Worm (Caenorhabditis elegans) whole organism, early embryonic: ENCODE results near the gene prx-5.
A peak's percentile ranks its signal among the peaks of the same experiment; 100 is the strongest.

Source experiments
- B0310.2 ChIP-seq: sonication (generic microtip); optimal IDR thresholded peaks from 2 replicates; lab custom pipeline; 2016; ENCODE audit warnings: mild to moderate bottlenecking, missing genetic modification characterization, missing compliant biosample characterization
- F13C5.2 ChIP-seq: sonication (generic microtip); optimal IDR thresholded peaks from 2 replicates; lab custom pipeline; 2017; ENCODE audit warnings: mild to moderate bottlenecking, missing genetic modification characterization, inconsistent platforms, missing compliant biosample characterization
- aly-1 ChIP-seq: sonication (generic microtip); optimal IDR thresholded peaks from 2 replicates; lab custom pipeline; 2016; ENCODE audit warnings: missing genetic modification characterization, missing compliant biosample characterization
- ama-1 ChIP-seq: fragments of 150-350 bp; optimal IDR thresholded peaks from 2 replicates; lab custom pipeline; 2014
- ceh-13 ChIP-seq: fragments of 200-800 bp; sonication (Bioruptor generic); optimal IDR thresholded peaks from 2 replicates; lab custom pipeline; 2018; ENCODE audit warnings: mild to moderate bottlenecking, missing genetic modification characterization, missing compliant biosample characterization
- ceh-36 ChIP-seq: sonication (generic microtip); optimal IDR thresholded peaks from 2 replicates; lab custom pipeline; 2016; ENCODE audit warnings: missing genetic modification characterization, inconsistent platforms, missing compliant biosample characterization
- ets-7 ChIP-seq: sonication (generic microtip); optimal IDR thresholded peaks from 2 replicates; lab custom pipeline; 2016; ENCODE audit warnings: missing genotype, missing genetic modification characterization, missing compliant biosample characterization
- flt-1 ChIP-seq: fragments of 200-800 bp; sonication (Bioruptor generic); IDR thresholded peaks from 2 replicates; pipeline ENCODE4 v1.3.6; 2022; ENCODE audit warnings: missing genetic modification characterization, missing compliant biosample characterization
- hmbx-1 ChIP-seq: sonication (generic microtip); optimal IDR thresholded peaks from 2 replicates; lab custom pipeline; 2016; ENCODE audit warnings: mild to moderate bottlenecking, missing genetic modification characterization, missing compliant biosample characterization
- hmg-4 ChIP-seq: fragments of 200-800 bp; sonication (Bioruptor generic); optimal IDR thresholded peaks from 2 replicates; lab custom pipeline; 2018; ENCODE audit warnings: mild to moderate bottlenecking, missing genetic modification characterization, missing compliant biosample characterization
- hnd-1 ChIP-seq: sonication (generic microtip); optimal IDR thresholded peaks from 2 replicates; lab custom pipeline; 2016; ENCODE audit warnings: missing genetic modification characterization, missing compliant biosample characterization
- pes-1 ChIP-seq: fragments of 200-800 bp; sonication (Bioruptor generic); IDR thresholded peaks from 2 replicates; pipeline ENCODE4 v1.3.6; 2022; ENCODE audit warnings: missing genetic modification reagents, missing genetic modification characterization, missing compliant biosample characterization
- scrt-1 ChIP-seq: fragments of 200-800 bp; sonication (Bioruptor generic); IDR thresholded peaks from 2 replicates; pipeline ENCODE4 v1.3.6; 2022; ENCODE audit warnings: missing genetic modification characterization, missing compliant biosample characterization
- sea-1 ChIP-seq: fragments of 200-800 bp; sonication (Bioruptor generic); conservative IDR thresholded peaks from 2 replicates; pipeline ENCODE4 v1.3.6; 2022; ENCODE audit warnings: missing genetic modification characterization, missing compliant biosample characterization
- tbx-11 ChIP-seq: fragments of 200-800 bp; sonication (Bioruptor generic); IDR thresholded peaks from 2 replicates; pipeline ENCODE4 v1.3.6; 2022; ENCODE audit warnings: missing genetic modification characterization, missing compliant biosample characterization
- tbx-37 ChIP-seq: fragments of 200-800 bp; sonication (Bioruptor generic); conservative IDR thresholded peaks from 2 replicates; pipeline ENCODE4 v1.3.6; 2022; ENCODE audit warnings: missing genetic modification reagents, missing genetic modification characterization, missing compliant biosample characterization
- tra-4 ChIP-seq: sonication (generic microtip); optimal IDR thresholded peaks from 2 replicates; lab custom pipeline; 2017; ENCODE audit warnings: missing genetic modification characterization, missing compliant biosample characterization

prx-5 gene

DNA sequence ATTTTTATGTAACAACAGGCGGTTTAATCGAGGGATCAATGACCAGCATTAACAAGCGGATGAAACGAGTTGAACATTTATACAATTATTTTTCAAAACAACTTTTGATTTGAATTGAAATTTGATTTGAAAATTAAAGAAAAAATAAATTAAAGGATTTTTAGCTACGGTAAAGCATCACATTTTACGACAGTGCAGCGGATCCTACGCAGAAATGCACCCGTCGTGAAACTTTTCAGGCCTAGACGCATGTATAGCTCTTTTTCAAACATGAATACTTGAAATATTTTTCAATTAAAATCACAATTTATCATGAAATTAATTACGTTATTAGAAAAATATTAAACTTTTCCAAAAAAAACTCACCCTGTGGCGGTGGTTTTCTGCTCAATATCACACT lies 3.6 kb upstream of the prx-5 start:
- TF ChIP-seq B0310.2 (tag; lab: Kevin White, UChicago) (no peak), ceh-36 (tag; lab: Kevin White, UChicago) (no peak), hnd-1 (no peak), sea-1 (GFP tag; lab: Robert Waterston, UW) (no peak), hmbx-1 (tag; lab: Kevin White, UChicago) (no peak), tbx-37 (GFP tag; lab: Robert Waterston, UW) (no peak), tbx-11 (GFP tag; lab: Robert Waterston, UW) (no peak), tra-4 (no peak), scrt-1 (no peak), ets-7 (tag; lab: Kevin White, UChicago) (no peak), ceh-13 (no peak), flt-1 (GFP tag; lab: Robert Waterston, UW) (no peak), hmg-4 (GFP tag; lab: Kevin White, UChicago) (no peak)

ce11 chrII:8701619-8702350 lies 2.8 kb upstream of the prx-5 start, which contains the start of gene sphk-1:
Gene sphk-1 (minus strand): TSS chrII:8701669.
- TF ChIP-seq ets-7 (tag; lab: Kevin White, UChicago) (no peak), sea-1 (GFP tag; lab: Robert Waterston, UW) (no peak), tbx-11 (GFP tag; lab: Robert Waterston, UW) (no peak), aly-1 (no peak), B0310.2 (tag; lab: Kevin White, UChicago) (no peak), flt-1 (GFP tag; lab: Robert Waterston, UW) (no peak), ceh-36 (tag; lab: Kevin White, UChicago) (no peak), ama-1 (lab: Kevin White, UChicago) (no peak), ceh-13 (no peak), tra-4 (no peak), scrt-1 (no peak)

ce11 chrII:8703729-8704128 lies 895 bp upstream of the prx-5 start, which contains the start of gene ceh-7:
Gene ceh-7 (minus strand): TSS chrII:8703829.
- no peak for TF ChIP-seq aly-1
- no peak for TF ChIP-seq hmg-4 (GFP tag; lab: Kevin White, UChicago)
- TF ChIP-seq F13C5.2 (tag; lab: Kevin White, UChicago), result no peak
- no peak for TF ChIP-seq hnd-1
- no peak for TF ChIP-seq ets-7 (tag; lab: Kevin White, UChicago)
- TF ChIP-seq tbx-11 (GFP tag; lab: Robert Waterston, UW), result no peak
- TF ChIP-seq pes-1 (GFP tag; lab: Robert Waterston, UW), result no peak
- TF ChIP-seq ama-1 (lab: Kevin White, UChicago), result no peak

DNA sequence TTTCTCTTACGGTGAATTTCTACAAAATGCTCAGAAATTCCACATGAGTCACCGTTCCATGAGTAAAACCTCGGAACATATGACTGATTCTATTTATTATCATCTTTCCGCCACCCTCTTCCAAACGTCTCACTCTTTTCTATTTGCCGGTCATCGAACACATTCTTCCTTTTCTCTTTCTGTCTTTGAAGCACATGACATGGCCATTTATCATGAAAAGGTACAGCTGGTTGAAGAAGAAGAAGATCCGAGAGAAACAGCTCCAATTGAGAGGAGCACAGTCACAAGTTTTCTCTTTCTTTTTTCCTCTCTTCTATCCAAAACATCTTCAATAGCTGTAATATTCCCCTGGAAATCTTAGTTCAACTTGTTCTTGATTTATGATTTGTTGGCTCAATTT lies 2.4 kb downstream of the prx-5 start, which contains the start of gene cup-16:
cup-16 (plus strand) TSS at position 132 of the 400 bp plus-strand sequence.
- TF ChIP-seq hnd-1, result no peak
- no peak for TF ChIP-seq tbx-37 (GFP tag; lab: Robert Waterston, UW)
- TF ChIP-seq hmbx-1 (tag; lab: Kevin White, UChicago), result no peak
- TF ChIP-seq ets-7 (tag; lab: Kevin White, UChicago), result no peak
- TF ChIP-seq ama-1 (lab: Kevin White, UChicago), result no peak
- TF ChIP-seq flt-1 (GFP tag; lab: Robert Waterston, UW), result no peak
- TF ChIP-seq scrt-1, result no peak
- no peak for TF ChIP-seq sea-1 (GFP tag; lab: Robert Waterston, UW)
- no peak for TF ChIP-seq ceh-36 (tag; lab: Kevin White, UChicago)

DNA sequence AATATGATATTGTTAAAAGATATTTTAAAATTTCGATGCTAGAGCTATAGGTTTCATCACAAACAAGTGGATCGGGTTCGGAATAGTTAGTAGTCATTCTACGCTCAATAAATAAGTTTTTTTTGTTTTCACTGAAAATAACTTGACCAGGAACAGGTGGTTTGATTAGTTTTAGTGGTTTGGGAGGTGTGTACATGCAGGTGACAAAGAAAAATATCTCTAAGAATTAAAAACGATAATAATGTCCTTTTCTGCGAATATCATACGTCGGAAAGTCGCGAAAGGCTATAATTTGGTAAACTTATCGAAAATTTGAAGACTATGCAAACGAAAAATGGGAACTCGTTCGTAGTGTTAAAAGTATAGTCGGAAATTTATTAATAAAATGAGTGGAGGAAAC lies 5.7 kb downstream of the prx-5 start, which contains the start of gene srg-15:
srg-15 (minus strand) TSS at position 101 of the 400 bp plus-strand sequence.
- TF ChIP-seq tbx-37 (GFP tag; lab: Robert Waterston, UW) (no peak), F13C5.2 (tag; lab: Kevin White, UChicago) (no peak), hmbx-1 (tag; lab: Kevin White, UChicago) (no peak), tbx-11 (GFP tag; lab: Robert Waterston, UW) (no peak), B0310.2 (tag; lab: Kevin White, UChicago) (no peak), scrt-1 (no peak), flt-1 (GFP tag; lab: Robert Waterston, UW) (no peak)

ce11 chrII:8714913-8715447 lies 10.4 kb downstream of the prx-5 start, which contains the start of the genes rab-21 and T01B7.13:
Gene rab-21 (minus strand): TSS chrII:8715013.
Gene T01B7.13 (plus strand): TSS chrII:8715397.
- TF ChIP-seq pes-1 (GFP tag; lab: Robert Waterston, UW), result no peak
- no peak for TF ChIP-seq ceh-36 (tag; lab: Kevin White, UChicago)
- no peak for TF ChIP-seq scrt-1
- no peak for TF ChIP-seq hnd-1
- TF ChIP-seq ets-7 (tag; lab: Kevin White, UChicago), result no peak
- no peak for TF ChIP-seq sea-1 (GFP tag; lab: Robert Waterston, UW)
- TF ChIP-seq aly-1, result no peak
- TF ChIP-seq ceh-13, result no peak
- TF ChIP-seq tbx-11 (GFP tag; lab: Robert Waterston, UW), result no peak
- no peak for TF ChIP-seq ama-1 (lab: Kevin White, UChicago)
- no peak for TF ChIP-seq B0310.2 (tag; lab: Kevin White, UChicago)
- TF ChIP-seq F13C5.2 (tag; lab: Kevin White, UChicago), result no peak
- no peak for TF ChIP-seq tbx-37 (GFP tag; lab: Robert Waterston, UW)
- no peak for TF ChIP-seq tra-4
- TF ChIP-seq hmbx-1 (tag; lab: Kevin White, UChicago), result no peak

DNA sequence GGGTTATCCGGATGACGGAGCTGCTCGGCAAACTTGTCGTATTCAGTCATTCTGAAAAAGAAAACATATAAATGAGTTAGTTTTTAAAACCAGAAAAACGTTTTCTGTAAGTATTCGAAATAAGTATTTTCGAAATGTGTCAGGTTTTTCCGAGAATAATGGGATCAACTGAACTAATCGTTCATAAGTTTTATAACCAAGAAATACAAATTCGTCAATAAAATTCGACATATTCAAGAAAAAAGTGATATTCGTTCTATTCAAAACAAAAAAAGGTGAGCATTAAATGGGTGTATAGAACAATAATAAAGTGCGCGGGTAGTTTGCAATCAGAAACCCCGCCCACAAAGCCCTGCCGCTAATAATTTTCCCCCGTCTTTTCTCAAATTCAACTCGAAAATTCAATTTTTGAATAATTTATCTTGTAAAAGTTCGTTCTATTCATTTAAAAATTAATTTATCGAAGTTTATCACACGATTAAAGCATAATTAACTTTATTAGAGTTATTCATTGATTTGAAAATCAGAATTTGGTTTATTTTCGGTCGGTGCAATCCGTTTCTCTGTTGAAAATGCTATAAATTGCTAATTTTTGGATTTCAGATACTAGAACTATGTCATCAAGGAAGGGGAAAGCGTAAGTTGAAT lies 11.7 kb downstream of the prx-5 start, which contains the start of the genes cyn-11 and T01B7.5:
cyn-11 (minus strand) TSS at position 51 of the 648 bp plus-strand sequence.
T01B7.5 (plus strand) TSS at position 598 of the 648 bp plus-strand sequence.
- TF ChIP-seq F13C5.2 (tag; lab: Kevin White, UChicago) (peak; percentile 46), hmg-4 (GFP tag; lab: Kevin White, UChicago) (no peak), sea-1 (GFP tag; lab: Robert Waterston, UW) (0 out of 2 replicates have a peak, but pooled peaks have one; percentile 29), hmbx-1 (tag; lab: Kevin White, UChicago) (peak; percentile 20), hnd-1 (peak; percentile 7), flt-1 (GFP tag; lab: Robert Waterston, UW) (no peak), tra-4 (no peak), aly-1 (no peak), ama-1 (lab: Kevin White, UChicago) (no peak), B0310.2 (tag; lab: Kevin White, UChicago) (no peak)
